ENCODE assay signal across 1 fruit fly cellular context in the genomic region with DNA sequence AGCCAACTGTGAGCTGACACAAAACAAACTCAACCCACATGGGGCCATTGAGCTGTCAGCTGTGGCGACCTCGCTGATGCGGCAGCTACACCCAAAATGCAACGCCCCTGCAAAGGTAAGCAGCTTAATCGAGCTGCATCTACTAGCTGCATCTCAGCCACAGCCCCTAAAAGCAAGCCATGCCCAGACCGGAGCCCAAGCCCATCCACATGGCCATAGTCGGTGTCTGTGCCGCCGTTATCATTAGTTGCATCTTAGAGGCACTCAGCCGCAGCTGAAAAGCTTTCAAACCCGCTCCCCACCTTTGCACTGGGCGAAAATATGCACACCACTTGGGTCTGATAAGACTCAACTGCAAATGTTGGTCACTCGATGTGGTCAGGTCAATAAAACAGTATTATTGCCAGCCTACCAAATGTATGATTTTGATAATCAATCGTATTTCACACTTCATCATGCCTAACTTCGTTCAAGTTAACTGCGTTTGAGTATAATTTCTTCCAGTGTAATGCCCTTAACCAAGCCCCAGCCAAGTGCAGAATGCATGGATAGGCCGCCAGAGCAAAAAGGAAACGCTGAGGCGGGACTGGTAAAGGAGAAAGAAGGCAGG.
TF ChIP-seq lines count a peak whose summit lies in the region.

No protein-coding gene starts in this region.

TF ChIP-seq in whole organism, embryonic, 481 proteins besides CTCF, POLR2A, EP300 and RAD21 (continued from another document):
- TF ChIP-seq Dfd (GFP tag; optimal IDR thresholded peaks at IDR 0.05; lab: Kevin White, UChicago) = no peak
- 0 out of 2 replicates have a peak, but pooled peaks have one; percentile 26 for TF ChIP-seq CG11247 (GFP tag; IDR thresholded peaks at IDR 0.05; lab: Robert Waterston, UW)
- peak; percentile 56 for TF ChIP-seq ewg (GFP tag; optimal IDR thresholded peaks at IDR 0.05; lab: Kevin White, UChicago)
- peak; percentile 53; the same call in 1 of the 2 replicates for TF ChIP-seq CG32772 (GFP tag; IDR thresholded peaks at IDR 0.05; lab: Robert Waterston, UW)
- TF ChIP-seq CG4707 (GFP tag; optimal IDR thresholded peaks at IDR 0.05; lab: Kevin White, UChicago) = peak; percentile 70
- TF ChIP-seq pfk (GFP tag; optimal IDR thresholded peaks at IDR 0.05; lab: Kevin White, UChicago) = no peak
- no peak for TF ChIP-seq B-H1 (GFP tag; IDR thresholded peaks at IDR 0.05; lab: Robert Waterston, UW)
- no peak for TF ChIP-seq fd3F (GFP tag; optimal IDR thresholded peaks at IDR 0.05; lab: Kevin White, UChicago)
- TF ChIP-seq CG8089 (GFP tag; optimal IDR thresholded peaks at IDR 0.05; lab: Kevin White, UChicago) = peak; percentile 30
- peak; percentile 43 for TF ChIP-seq CG12071 (GFP tag; optimal IDR thresholded peaks at IDR 0.05; lab: Kevin White, UChicago)
- peak; percentile 30 for TF ChIP-seq lilli (GFP tag; optimal IDR thresholded peaks at IDR 0.05; lab: Kevin White, UChicago)
- peak; percentile 22 for TF ChIP-seq CG17385 (GFP tag; optimal IDR thresholded peaks at IDR 0.05; lab: Kevin White, UChicago)
- peak; percentile 50 for TF ChIP-seq lab (GFP tag; optimal IDR thresholded peaks at IDR 0.05; lab: Kevin White, UChicago)
- TF ChIP-seq dimm (GFP tag; IDR thresholded peaks at IDR 0.05; lab: Robert Waterston, UW) = 0 out of 2 replicates have a peak, but pooled peaks have one; percentile 24
- TF ChIP-seq CG6791 (GFP tag; IDR thresholded peaks at IDR 0.05; lab: Robert Waterston, UW; ENCODE audit: partially characterized antibody) = no peak
- peak; percentile 55 for TF ChIP-seq tin (GFP tag; optimal IDR thresholded peaks at IDR 0.05; lab: Kevin White, UChicago)
- TF ChIP-seq exex (tag; optimal IDR thresholded peaks at IDR 0.05; lab: Kevin White, UChicago) = no peak
- peak; percentile 36 for TF ChIP-seq CG12236 (GFP tag; optimal IDR thresholded peaks at IDR 0.05; lab: Kevin White, UChicago)
- peak; percentile 26 to 32 for TF ChIP-seq Pdp1 (GFP tag; optimal IDR thresholded peaks at IDR 0.05; lab: Kevin White, UChicago)
- TF ChIP-seq CG10654 (GFP tag; optimal IDR thresholded peaks at IDR 0.05; lab: Kevin White, UChicago) = peak; percentile 29
- TF ChIP-seq seq (GFP tag; IDR thresholded peaks at IDR 0.05; lab: Robert Waterston, UW) = 0 out of 2 replicates have a peak, but pooled peaks have one; percentile 45
- peak; percentile 23 for TF ChIP-seq CG10462 (GFP tag; optimal IDR thresholded peaks at IDR 0.05; lab: Kevin White, UChicago)
- TF ChIP-seq wor (GFP tag; IDR thresholded peaks at IDR 0.05; lab: Robert Waterston, UW) = peak; percentile 26; the same call in 1 of the 2 replicates
- TF ChIP-seq CG14860 (GFP tag; IDR thresholded peaks at IDR 0.05; lab: Robert Waterston, UW; ENCODE audit: partially characterized antibody) = no peak
- peak; percentile 53 for TF ChIP-seq pum (GFP tag; optimal IDR thresholded peaks at IDR 0.05; lab: Kevin White, UChicago)
- TF ChIP-seq CG16813 (GFP tag; IDR thresholded peaks at IDR 0.05; lab: Robert Waterston, UW; ENCODE audit: partially characterized antibody) = no peak
- 0 out of 2 replicates have a peak, but pooled peaks have one; percentile 33 for TF ChIP-seq CG1024 (GFP tag; IDR thresholded peaks at IDR 0.05; lab: Robert Waterston, UW)
- no peak for TF ChIP-seq sima (GFP tag; optimal IDR thresholded peaks at IDR 0.05; lab: Kevin White, UChicago)
- TF ChIP-seq zf30C (GFP tag; optimal IDR thresholded peaks at IDR 0.05; lab: Kevin White, UChicago) = peak; percentile 55
- peak; percentile 70 for TF ChIP-seq ATbp (GFP tag; optimal IDR thresholded peaks at IDR 0.05; lab: Kevin White, UChicago)
- TF ChIP-seq CG34224 (GFP tag; IDR thresholded peaks at IDR 0.05; lab: Robert Waterston, UW; ENCODE audit: partially characterized antibody) = no peak
- no peak for TF ChIP-seq fru (optimal IDR thresholded peaks at IDR 0.05; lab: Kevin White, UChicago)
- TF ChIP-seq Drgx (GFP tag; IDR thresholded peaks at IDR 0.05; lab: Robert Waterston, UW) = peak; percentile 62; the same call in 1 of the 2 replicates
- no peak for TF ChIP-seq da (GFP tag; optimal IDR thresholded peaks at IDR 0.05; lab: Kevin White, UChicago)
- TF ChIP-seq nmo (GFP tag; optimal IDR thresholded peaks at IDR 0.05; lab: Kevin White, UChicago) = peak; percentile 67
- peak; percentile 46 for TF ChIP-seq az2 (GFP tag; optimal IDR thresholded peaks at IDR 0.05; lab: Kevin White, UChicago)
- TF ChIP-seq CG2712 (tag; optimal IDR thresholded peaks at IDR 0.05; lab: Kevin White, UChicago) = peak; percentile 75
- no peak for TF ChIP-seq chinmo (GFP tag; IDR thresholded peaks at IDR 0.05; lab: Robert Waterston, UW; ENCODE audit: partially characterized antibody)
- no peak for TF ChIP-seq CG17912 (GFP tag; optimal IDR thresholded peaks at IDR 0.05; lab: Kevin White, UChicago)
- peak; percentile 48 for TF ChIP-seq fd64A (GFP tag; optimal IDR thresholded peaks at IDR 0.05; lab: Kevin White, UChicago)
- TF ChIP-seq CG17186 (GFP tag; optimal IDR thresholded peaks at IDR 0.05; lab: Kevin White, UChicago) = no peak
- peak; percentile 40 for TF ChIP-seq Camta (GFP tag; optimal IDR thresholded peaks at IDR 0.05; lab: Kevin White, UChicago)
- 0 out of 2 replicates have a peak, but pooled peaks have one; percentile 34 for TF ChIP-seq ttk (GFP tag; IDR thresholded peaks at IDR 0.05; lab: Robert Waterston, UW)
- TF ChIP-seq CG18262 (tag; optimal IDR thresholded peaks at IDR 0.05; lab: Kevin White, UChicago) = peak; percentile 71
- peak in 1 of 2 experiments; percentile 56 for TF ChIP-seq Hr51 (GFP tag; optimal IDR thresholded peaks at IDR 0.05; lab: Kevin White, UChicago)
- TF ChIP-seq Lhr (GFP tag; optimal IDR thresholded peaks at IDR 0.05; lab: Kevin White, UChicago) = peak; percentile 20
- TF ChIP-seq Six4 (GFP tag; optimal IDR thresholded peaks at IDR 0.05; lab: Kevin White, UChicago) = peak; percentile 34
- peak; percentile 2 for TF ChIP-seq Sry-β (GFP tag; optimal IDR thresholded peaks at IDR 0.05; lab: Kevin White, UChicago)
- TF ChIP-seq ind (GFP tag; optimal IDR thresholded peaks at IDR 0.05; lab: Kevin White, UChicago) = peak; percentile 55
- TF ChIP-seq CG8290 (GFP tag; optimal IDR thresholded peaks at IDR 0.05; lab: Kevin White, UChicago) = peak; percentile 60
- peak in 1 of 2 experiments; percentile 73 for TF ChIP-seq CG8290 (tag; optimal IDR thresholded peaks at IDR 0.05; lab: Kevin White, UChicago)
- TF ChIP-seq al (GFP tag; IDR thresholded peaks at IDR 0.05; lab: Robert Waterston, UW) = no peak
- TF ChIP-seq HLHmδ (GFP tag; optimal IDR thresholded peaks at IDR 0.05; lab: Kevin White, UChicago) = no peak
- TF ChIP-seq CG8281 (tag; optimal IDR thresholded peaks at IDR 0.05; lab: Kevin White, UChicago) = no peak
- TF ChIP-seq CG9727 (GFP tag; optimal IDR thresholded peaks at IDR 0.05; lab: Kevin White, UChicago) = peak; percentile 3
- TF ChIP-seq Hr3 (GFP tag; optimal IDR thresholded peaks at IDR 0.05; lab: Kevin White, UChicago) = peak; percentile 29
- no peak for TF ChIP-seq CG2129 (GFP tag; IDR thresholded peaks at IDR 0.05; lab: Robert Waterston, UW; ENCODE audit: partially characterized antibody)
- no peak for TF ChIP-seq gt (GFP tag; IDR thresholded peaks at IDR 0.05; lab: Robert Waterston, UW)
- TF ChIP-seq trem (tag; optimal IDR thresholded peaks at IDR 0.05; lab: Kevin White, UChicago) = peak; percentile 49
- no peak for TF ChIP-seq CG7963 (GFP tag; IDR thresholded peaks at IDR 0.05; lab: Robert Waterston, UW; ENCODE audit: partially characterized antibody)
- peak; percentile 29 for TF ChIP-seq CG10209 (GFP tag; optimal IDR thresholded peaks at IDR 0.05; lab: Kevin White, UChicago)
- peak; percentile 41 for TF ChIP-seq CG9609 (GFP tag; optimal IDR thresholded peaks at IDR 0.05; lab: Kevin White, UChicago)
- TF ChIP-seq tna (GFP tag; IDR thresholded peaks at IDR 0.05; lab: Robert Waterston, UW; ENCODE audit: partially characterized antibody) = no peak
- TF ChIP-seq Jarid2 (GFP tag; optimal IDR thresholded peaks at IDR 0.05; lab: Kevin White, UChicago) = peak; percentile 22
- 0 out of 3 replicates have a peak, but pooled peaks have one; percentile 34 for TF ChIP-seq ken (GFP tag; IDR thresholded peaks at IDR 0.05; lab: Robert Waterston, UW)
- 0 out of 3 replicates have a peak, but pooled peaks have one; percentile 22 for TF ChIP-seq H15 (GFP tag; IDR thresholded peaks at IDR 0.05; lab: Robert Waterston, UW)
- TF ChIP-seq nom (GFP tag; optimal IDR thresholded peaks at IDR 0.05; lab: Kevin White, UChicago) = no peak
- no peak for TF ChIP-seq HLH54F (GFP tag; optimal IDR thresholded peaks at IDR 0.05; lab: Kevin White, UChicago)
- peak; percentile 45 for TF ChIP-seq CG30431 (GFP tag; optimal IDR thresholded peaks at IDR 0.05; lab: Kevin White, UChicago)
- peak; percentile 48 for TF ChIP-seq CG8924 (tag; optimal IDR thresholded peaks at IDR 0.05; lab: Kevin White, UChicago)
- TF ChIP-seq CG10366 (GFP tag; IDR thresholded peaks at IDR 0.05; lab: Robert Waterston, UW) = no peak; the same call in 1 of the 2 replicates
- TF ChIP-seq trh (GFP tag; optimal IDR thresholded peaks at IDR 0.05; lab: Kevin White, UChicago) = no peak
- peak; percentile 66 for TF ChIP-seq CG1529 (GFP tag; optimal IDR thresholded peaks at IDR 0.05; lab: Kevin White, UChicago)
- TF ChIP-seq dpn (GFP tag; optimal IDR thresholded peaks at IDR 0.05; lab: Kevin White, UChicago) = peak; percentile 40 to 67
- peak; percentile 30 for TF ChIP-seq CG12769 (tag; optimal IDR thresholded peaks at IDR 0.05; lab: Kevin White, UChicago)
- TF ChIP-seq CG6854 (GFP tag; optimal IDR thresholded peaks at IDR 0.05; lab: Kevin White, UChicago) = no peak
- TF ChIP-seq Xrp1 (GFP tag; IDR thresholded peaks at IDR 0.05; lab: Robert Waterston, UW) = peak; percentile 69
- peak; percentile 49 for TF ChIP-seq nerfin-1 (tag; optimal IDR thresholded peaks at IDR 0.05; lab: Kevin White, UChicago)
- peak; percentile 41; the same call in 1 of the 3 replicates for TF ChIP-seq row (GFP tag; IDR thresholded peaks at IDR 0.05; lab: Robert Waterston, UW)
- peak in 1 of 2 experiments; percentile 10 for TF ChIP-seq Hr78 (GFP tag; optimal IDR thresholded peaks at IDR 0.05; lab: Kevin White, UChicago)
- TF ChIP-seq H2.0 (GFP tag; IDR thresholded peaks at IDR 0.05; lab: Robert Waterston, UW) = no peak
- no peak for TF ChIP-seq bowl (GFP tag; IDR thresholded peaks at IDR 0.05; lab: Robert Waterston, UW)
- no peak for TF ChIP-seq CG5953 (GFP tag; IDR thresholded peaks at IDR 0.05; lab: Robert Waterston, UW)
- TF ChIP-seq CG17328 (GFP tag; IDR thresholded peaks at IDR 0.05; lab: Robert Waterston, UW) = peak; percentile 69
- TF ChIP-seq CG2202 (tag; optimal IDR thresholded peaks at IDR 0.05; lab: Kevin White, UChicago) = peak; percentile 60
- TF ChIP-seq Ets65A (GFP tag; lab: Kevin White, UChicago) = peak; percentile 86
- peak; percentile 82 for TF ChIP-seq Blimp-1 (GFP tag; optimal IDR thresholded peaks at IDR 0.05; lab: Kevin White, UChicago)
- TF ChIP-seq bsh (GFP tag; optimal IDR thresholded peaks at IDR 0.05; lab: Kevin White, UChicago) = peak; percentile 83 to 87
- TF ChIP-seq nau (GFP tag; optimal IDR thresholded peaks at IDR 0.05; lab: Kevin White, UChicago) = peak; percentile 0
- peak; percentile 42 for TF ChIP-seq CG8359 (GFP tag; optimal IDR thresholded peaks at IDR 0.05; lab: Kevin White, UChicago; ENCODE audit: borderline replicate concordance)
- no peak for TF ChIP-seq cad (GFP tag; optimal IDR thresholded peaks at IDR 0.05; lab: Kevin White, UChicago)
- TF ChIP-seq ssp (GFP tag; IDR thresholded peaks at IDR 0.05; lab: Robert Waterston, UW) = no peak
- TF ChIP-seq CG6683 (GFP tag; optimal IDR thresholded peaks at IDR 0.05; lab: Kevin White, UChicago) = no peak
- TF ChIP-seq zen (tag; optimal IDR thresholded peaks at IDR 0.05; lab: Kevin White, UChicago) = peak; percentile 15
- no peak for TF ChIP-seq CG17568 (GFP tag; optimal IDR thresholded peaks at IDR 0.05; lab: Kevin White, UChicago)
- no peak for TF ChIP-seq hkb (optimal IDR thresholded peaks at IDR 0.05; lab: Kevin White, UChicago)
- 0 out of 2 replicates have a peak, but pooled peaks have one; percentile 27 for TF ChIP-seq hkb (GFP tag; IDR thresholded peaks at IDR 0.05; lab: Robert Waterston, UW)
- peak; percentile 78 for TF ChIP-seq gem (tag; optimal IDR thresholded peaks at IDR 0.05; lab: Kevin White, UChicago)
- no peak for TF ChIP-seq CG9876 (GFP tag; optimal IDR thresholded peaks at IDR 0.05; lab: Kevin White, UChicago)
- no peak for TF ChIP-seq vfl (GFP tag; optimal IDR thresholded peaks at IDR 0.05; lab: Kevin White, UChicago)
- peak; percentile 66 for TF ChIP-seq vvl (GFP tag; IDR thresholded peaks at IDR 0.05; lab: Robert Waterston, UW)
- TF ChIP-seq Sin3A (optimal IDR thresholded peaks at IDR 0.05; lab: Kevin White, UChicago) = no peak
- TF ChIP-seq CG3065 (GFP tag; optimal IDR thresholded peaks at IDR 0.05; lab: Kevin White, UChicago) = peak; percentile 28
- TF ChIP-seq lov (optimal IDR thresholded peaks at IDR 0.05; lab: Kevin White, UChicago) = no peak
- 0 out of 3 replicates have a peak, but pooled peaks have one; percentile 39 for TF ChIP-seq lov (GFP tag; IDR thresholded peaks at IDR 0.05; lab: Robert Waterston, UW)
